Worm (Caenorhabditis elegans): ENCODE data around the gene col-145.

- TF ChIP-seq unc-62 (GFP tag; optimal IDR thresholded peaks at IDR 0.05) = no peak
- TF ChIP-seq dsc-1 (tag; optimal IDR thresholded peaks at IDR 0.05) = no peak
- no peak for TF ChIP-seq aha-1 (tag; optimal IDR thresholded peaks at IDR 0.05)
- no peak for TF ChIP-seq mdl-1 (tag; optimal IDR thresholded peaks at IDR 0.05)
- TF ChIP-seq rnt-1 (tag; optimal IDR thresholded peaks at IDR 0.05) = no peak
- TF ChIP-seq egl-27 (tag; optimal IDR thresholded peaks at IDR 0.05) = no peak
- TF ChIP-seq alr-1 (tag; optimal IDR thresholded peaks at IDR 0.05; ENCODE audit: borderline replicate concordance) = no peak
- TF ChIP-seq nhr-85 (tag) = peak; percentile 41
- TF ChIP-seq dpl-1 (GFP tag; optimal IDR thresholded peaks at IDR 0.05) = no peak
- no peak for TF ChIP-seq fos-1 (tag; optimal IDR thresholded peaks at IDR 0.05)
- TF ChIP-seq nhr-28 (tag; optimal IDR thresholded peaks at IDR 0.05) = no peak
- TF ChIP-seq nhr-77 (tag; optimal IDR thresholded peaks at IDR 0.05) = no peak
These were observed 10.2 kb upstream of the col-145 start, which contains the start of gene gad-3 for ce11 chrV:9172989-9173388.
